Worm (Caenorhabditis elegans) whole organism, L2 larva: ENCODE data around the gene ani-1.

Source experiments
- C34F6.9 ChIP-seq: fragments of 150-350 bp; optimal IDR thresholded peaks from 2 replicates; lab custom pipeline; 2014; ENCODE audit warnings: missing biosample characterization, missing genetic modification characterization
- F13H6.1 ChIP-seq: sonication (generic microtip); optimal IDR thresholded peaks from 2 replicates; lab custom pipeline; 2016; ENCODE audit warnings: missing genetic modification characterization, missing compliant biosample characterization
- R02D3.7 ChIP-seq: fragments of 150-350 bp; optimal IDR thresholded peaks from 2 replicates; lab custom pipeline; 2014; ENCODE audit warnings: missing biosample characterization, missing genetic modification characterization
- alr-1 ChIP-seq: fragments of 150-350 bp; optimal IDR thresholded peaks from 2 replicates; lab custom pipeline; 2014; ENCODE audit warnings: missing biosample characterization, missing genetic modification characterization
- aly-2 ChIP-seq: fragments of 150-350 bp; optimal IDR thresholded peaks from 2 replicates; lab custom pipeline; 2014; ENCODE audit warnings: missing biosample characterization, missing genetic modification characterization
- ama-1 ChIP-seq: fragments of 150-350 bp; optimal IDR thresholded peaks from 2 replicates; lab custom pipeline; 2018; ENCODE audit warnings: inconsistent platforms
- blmp-1 ChIP-seq: sonication (generic microtip); optimal IDR thresholded peaks from 2 replicates; lab custom pipeline; 2017; ENCODE audit warnings: missing genetic modification characterization, mild to moderate bottlenecking, missing compliant biosample characterization, antibody characterized with exemption, moderate library complexity; ENCODE audit not compliant: insufficient read depth
- ceh-16 ChIP-seq: fragments of 150-350 bp; optimal IDR thresholded peaks from 2 replicates; lab custom pipeline; 2014; ENCODE audit warnings: missing biosample characterization, missing genetic modification characterization
- ceh-82 ChIP-seq: fragments of 150-350 bp; optimal IDR thresholded peaks from 2 replicates; lab custom pipeline; 2014; ENCODE audit warnings: missing biosample characterization, missing genetic modification characterization
- crh-2 ChIP-seq: sonication (generic microtip); optimal IDR thresholded peaks from 2 replicates; lab custom pipeline; 2017; ENCODE audit warnings: missing biosample characterization, missing genetic modification characterization
- dmd-4 ChIP-seq: sonication (generic microtip); optimal IDR thresholded peaks from 2 replicates; lab custom pipeline; 2017; ENCODE audit warnings: missing biosample characterization, missing genetic modification characterization
- elt-1 ChIP-seq: fragments of 150-350 bp; optimal IDR thresholded peaks from 2 replicates; lab custom pipeline; 2014; ENCODE audit warnings: missing biosample characterization, missing genetic modification characterization
- fos-1 ChIP-seq: fragments of 150-350 bp; optimal IDR thresholded peaks from 2 replicates; lab custom pipeline; 2014; ENCODE audit warnings: missing biosample characterization, missing genetic modification characterization
- gmeb-1 ChIP-seq: fragments of 150-350 bp; optimal IDR thresholded peaks from 2 replicates; lab custom pipeline; 2014; ENCODE audit warnings: missing biosample characterization, missing genetic modification characterization
- lsy-2 ChIP-seq, 2 experiments: fragments of 150-350 bp in 1 of 2; sonication (generic microtip) in 1 of 2; optimal IDR thresholded peaks; 2 replicates each; lab custom pipeline; 2014 to 2017; ENCODE audit warnings: missing biosample characterization in 2 of 2, missing genetic modification characterization in 2 of 2
- mab-5 ChIP-seq: fragments of 150-350 bp; optimal IDR thresholded peaks from 2 replicates; lab custom pipeline; 2014; ENCODE audit warnings: missing biosample characterization, missing genetic modification characterization
- mbf-1 ChIP-seq: sonication (generic microtip); optimal IDR thresholded peaks from 2 replicates; lab custom pipeline; 2017; ENCODE audit warnings: missing biosample characterization, missing genetic modification characterization
- mdl-1 ChIP-seq, 2 experiments: fragments of 150-350 bp in 1 of 2; sonication (generic microtip) in 1 of 2; optimal IDR thresholded peaks; 2 replicates each; lab custom pipeline; 2017; ENCODE audit warnings: missing biosample characterization in 2 of 2, missing genetic modification characterization in 2 of 2
- nhr-10 ChIP-seq: sonication (generic microtip); optimal IDR thresholded peaks from 2 replicates; lab custom pipeline; 2017; ENCODE audit warnings: missing biosample characterization, missing genetic modification characterization
- nhr-11 ChIP-seq: fragments of 150-350 bp; optimal IDR thresholded peaks from 2 replicates; lab custom pipeline; 2014; ENCODE audit warnings: missing biosample characterization, missing genetic modification characterization
- nhr-12 ChIP-seq: fragments of 150-350 bp; optimal IDR thresholded peaks from 2 replicates; lab custom pipeline; 2014; ENCODE audit warnings: missing biosample characterization, missing genetic modification characterization
- nhr-21 ChIP-seq: fragments of 150-350 bp; optimal IDR thresholded peaks from 2 replicates; lab custom pipeline; 2014; ENCODE audit warnings: missing biosample characterization, missing genetic modification characterization
- nhr-23 ChIP-seq: fragments of 150-350 bp; optimal IDR thresholded peaks from 2 replicates; lab custom pipeline; 2014; ENCODE audit warnings: missing biosample characterization, missing genetic modification reagents, missing genetic modification characterization
- nhr-25 ChIP-seq: fragments of 150-350 bp; sonication (generic microtip); optimal IDR thresholded peaks from 3 replicates; lab custom pipeline; 2014; ENCODE audit warnings: missing biosample characterization, missing genetic modification characterization
- nhr-6 ChIP-seq: fragments of 150-350 bp; optimal IDR thresholded peaks from 2 replicates; lab custom pipeline; 2014; ENCODE audit warnings: missing biosample characterization, missing genetic modification characterization
- nhr-77 ChIP-seq: fragments of 150-350 bp; optimal IDR thresholded peaks from 2 replicates; lab custom pipeline; 2014; ENCODE audit warnings: missing biosample characterization, missing genetic modification characterization
- sem-4 ChIP-seq: fragments of 150-350 bp; optimal IDR thresholded peaks from 2 replicates; lab custom pipeline; 2014; ENCODE audit warnings: missing biosample characterization, missing genetic modification reagents, missing genetic modification characterization
- sma-3 ChIP-seq: sonication (generic microtip); optimal IDR thresholded peaks from 2 replicates; lab custom pipeline; 2016; ENCODE audit warnings: missing genetic modification reagents, missing genetic modification characterization, missing compliant biosample characterization
- unc-55 ChIP-seq: fragments of 150-350 bp; sonication (generic microtip); optimal IDR thresholded peaks from 3 replicates; lab custom pipeline; 2014; ENCODE audit warnings: missing biosample characterization, missing genetic modification reagents, missing genetic modification characterization
- unc-62 ChIP-seq: fragments of 150-350 bp; optimal IDR thresholded peaks from 2 replicates; lab custom pipeline; 2014; ENCODE audit warnings: missing biosample characterization, missing genetic modification reagents, missing genetic modification characterization
- ztf-1 ChIP-seq: fragments of 200-800 bp; sonication (Bioruptor generic); conservative IDR thresholded peaks from 2 replicates; pipeline ENCODE4 v1.3.6; 2022; ENCODE audit warnings: missing genetic modification characterization, missing compliant biosample characterization
- ztf-11 ChIP-seq: sonication (generic microtip); optimal IDR thresholded peaks from 2 replicates; lab custom pipeline; 2017; ENCODE audit warnings: missing biosample characterization, missing genetic modification characterization
- ztf-4 ChIP-seq: fragments of 150-350 bp; optimal IDR thresholded peaks from 2 replicates; lab custom pipeline; 2014; ENCODE audit warnings: missing biosample characterization, missing genetic modification characterization

Gene ani-1

ce11 chrIII:12429579-12430084 is 23.5 kb downstream of the ani-1 start, which contains the start of gene snr-6 (continued):
- no peak for TF ChIP-seq ama-1 (lab: Kevin White, UChicago)
- peak; percentile 93 for TF ChIP-seq unc-55 (GFP tag; lab: Kevin White, UChicago)
- TF ChIP-seq F13H6.1 (tag; lab: Kevin White, UChicago), result peak; percentile 38
- TF ChIP-seq ceh-82 (tag; lab: Kevin White, UChicago), result no peak
- TF ChIP-seq sma-3, result peak; percentile 49

DNA sequence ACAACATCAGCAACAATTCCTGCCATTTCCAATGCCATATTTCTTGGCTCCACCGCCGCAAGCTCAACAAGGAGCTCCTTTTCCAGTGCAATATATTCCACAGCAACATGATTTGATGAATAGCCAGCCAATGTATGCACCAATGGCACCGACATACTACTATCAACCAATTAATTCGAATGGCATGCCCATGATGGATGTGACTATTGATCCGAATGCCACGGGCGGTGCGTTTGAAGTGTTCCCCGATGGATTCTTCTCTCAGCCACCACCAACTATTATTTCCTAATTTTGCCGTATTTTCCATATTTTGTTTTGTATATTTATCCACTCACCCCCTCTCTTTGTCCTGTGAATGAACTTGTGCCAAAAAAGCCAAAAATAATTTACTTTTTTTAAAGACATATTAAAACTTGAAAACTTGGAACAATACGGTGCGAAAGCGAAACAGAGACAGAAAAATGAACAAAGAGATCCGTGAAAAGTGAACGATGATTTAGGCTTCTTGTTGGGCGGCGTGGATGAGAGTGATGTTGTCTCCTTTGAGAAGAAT is 24.3 kb downstream of the ani-1 start:
- TF ChIP-seq dmd-4 (tag; lab: Kevin White, UChicago) (no peak), nhr-21 (tag; lab: Kevin White, UChicago) (no peak), elt-1 (no peak), ceh-16 (no peak), nhr-11 (tag; lab: Kevin White, UChicago) (no peak), nhr-10 (tag; lab: Kevin White, UChicago) (no peak), F13H6.1 (tag; lab: Kevin White, UChicago) (no peak), blmp-1 (no peak), mab-5 (tag; lab: Kevin White, UChicago) (no peak), crh-2 (no peak), nhr-6 (no peak), nhr-77 (tag; lab: Kevin White, UChicago) (no peak), lsy-2 (tag; optimal IDR thresholded peaks at IDR 0.05; lab: Kevin White, UChicago) (no peak), ztf-11 (no peak), unc-62 (GFP tag; lab: Kevin White, UChicago) (no peak), aly-2 (tag; lab: Kevin White, UChicago) (no peak), nhr-23 (tag; lab: Kevin White, UChicago) (no peak), ztf-1 (GFP tag; lab: Robert Waterston, UW) (no peak), alr-1 (no peak)

DNA sequence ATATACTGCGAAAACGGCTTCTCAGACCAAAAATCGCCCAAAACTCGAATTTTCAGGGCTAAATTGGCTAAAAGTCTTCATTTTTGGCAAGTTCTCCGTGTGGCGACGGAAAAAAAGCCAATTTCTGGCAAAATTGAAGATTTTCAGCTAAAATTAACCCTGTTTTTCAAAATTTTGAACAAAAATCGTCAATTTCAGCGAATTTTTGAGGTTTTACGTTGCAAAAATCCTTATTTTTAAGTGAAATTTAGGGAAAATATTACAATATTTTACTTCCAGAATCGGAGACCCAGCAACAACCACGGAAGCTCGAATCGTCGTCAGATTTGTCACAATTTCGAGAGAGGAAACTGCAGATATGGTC is 24.9 kb downstream of the ani-1 start:
- TF ChIP-seq mbf-1 (tag; lab: Kevin White, UChicago) (no peak), aly-2 (tag; lab: Kevin White, UChicago) (no peak)

ce11 chrIII:12427527-12428263 is 25.5 kb downstream of the ani-1 start:
- TF ChIP-seq nhr-25 (tag; lab: Kevin White, UChicago), result peak; percentile 89
- no peak for TF ChIP-seq ztf-11
- peak; percentile 20 for TF ChIP-seq blmp-1
- no peak for TF ChIP-seq C34F6.9 (tag; lab: Kevin White, UChicago)
- TF ChIP-seq nhr-11 (tag; lab: Kevin White, UChicago), result no peak
- TF ChIP-seq sma-3, result no peak
- TF ChIP-seq gmeb-1, result no peak

DNA sequence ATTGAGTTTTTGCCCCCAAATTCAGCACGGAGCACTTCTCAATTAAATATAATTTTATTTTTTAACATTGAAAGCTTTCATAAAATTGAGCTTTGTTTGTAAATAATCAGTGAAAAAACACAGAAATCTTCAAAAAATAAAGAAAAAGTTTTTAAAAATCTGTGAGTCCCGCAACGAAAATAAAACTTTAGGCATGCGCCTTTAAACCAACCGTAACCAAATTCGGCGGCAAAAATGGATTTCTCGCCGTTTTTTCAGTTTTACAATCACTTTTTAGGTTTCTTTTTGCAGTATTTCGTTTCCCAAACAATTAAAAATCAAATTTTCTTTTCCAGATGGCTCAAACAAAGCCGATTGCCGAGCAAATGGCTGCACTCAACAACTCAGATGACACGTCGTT is 26.6 kb downstream of the ani-1 start, which contains the start of gene pie-1:
Gene pie-1 (plus strand): TSS at position 336 of the 400 bp plus-strand sequence.
- no peak for TF ChIP-seq sem-4 (tag; lab: Kevin White, UChicago)
- TF ChIP-seq sma-3, result no peak
- no peak for TF ChIP-seq ztf-4 (tag; lab: Kevin White, UChicago)
- no peak for TF ChIP-seq mdl-1 (tag; optimal IDR thresholded peaks at IDR 0.05; lab: Kevin White, UChicago)
- no peak for TF ChIP-seq R02D3.7 (tag; lab: Kevin White, UChicago)
- no peak for TF ChIP-seq nhr-12 (tag; lab: Kevin White, UChicago)
- no peak for TF ChIP-seq ceh-16
- no peak for TF ChIP-seq fos-1 (tag; lab: Kevin White, UChicago)
- TF ChIP-seq, all 48 proteins: peak for 0
